Fruit fly (Drosophila melanogaster): Measurements from ENCODE around the gene CG5787.

CG5787 gene

DNA sequence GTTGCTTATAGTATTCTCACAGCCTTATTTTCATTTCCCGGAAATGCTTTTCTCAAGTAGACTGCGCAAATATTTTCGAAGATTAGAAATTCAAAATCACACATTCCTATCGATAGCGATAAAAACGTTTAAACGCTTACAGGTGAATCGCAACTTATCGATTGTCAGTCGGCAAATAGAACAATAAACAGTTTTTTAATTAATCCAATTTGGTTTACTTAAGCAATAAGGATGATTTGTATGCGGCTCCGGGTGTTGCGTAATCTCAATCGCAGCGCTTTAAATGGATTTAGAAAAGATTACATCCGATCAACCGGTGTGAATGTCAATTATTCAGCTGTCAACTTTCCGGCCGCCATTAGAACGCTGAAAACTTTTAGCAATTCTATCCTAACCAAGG is 5.2 kb downstream of the CG5787 start, which contains the start of the genes CG6180 and CG15484 (continued):
- TF ChIP-seq Chrac-16 (GFP tag; optimal IDR thresholded peaks at IDR 0.05) (no peak), YL-1 (GFP tag; optimal IDR thresholded peaks at IDR 0.05) (no peak), CG6683 (GFP tag; optimal IDR thresholded peaks at IDR 0.05) (no peak), usp (GFP tag; optimal IDR thresholded peaks at IDR 0.05) (no peak), D19A (tag; optimal IDR thresholded peaks at IDR 0.05) (no peak), CG16813 (GFP tag; IDR thresholded peaks at IDR 0.05; ENCODE audit: partially characterized antibody) (peak; percentile 51; the same call in 1 of the 3 replicates), CG2199 (GFP tag; IDR thresholded peaks at IDR 0.05) (no peak), sim (GFP tag; IDR thresholded peaks at IDR 0.05) (no peak), ssp (GFP tag; IDR thresholded peaks at IDR 0.05) (no peak), fru (optimal IDR thresholded peaks at IDR 0.05) (no peak), CG2120 (GFP tag; optimal IDR thresholded peaks at IDR 0.05) (no peak), bsh (GFP tag; optimal IDR thresholded peaks at IDR 0.05) (no peak), CG2129 (GFP tag; IDR thresholded peaks at IDR 0.05; ENCODE audit: partially characterized antibody) (no peak), Usf (GFP tag; optimal IDR thresholded peaks at IDR 0.05) (no peak), CG6689 (GFP tag; IDR thresholded peaks at IDR 0.05) (no peak), insv (GFP tag; optimal IDR thresholded peaks at IDR 0.05) (no peak), Mad (GFP tag; optimal IDR thresholded peaks at IDR 0.05) (no peak), CG11504 (tag; optimal IDR thresholded peaks at IDR 0.05) (no peak), CG13624 (GFP tag; optimal IDR thresholded peaks at IDR 0.05) (no peak), CG13296 (GFP tag; optimal IDR thresholded peaks at IDR 0.05) (peak; percentile 6), CG11085 (GFP tag; IDR thresholded peaks at IDR 0.05) (no peak), p53 (GFP tag; optimal IDR thresholded peaks at IDR 0.05) (no peak), amos (GFP tag; IDR thresholded peaks at IDR 0.05; ENCODE audit: partially characterized antibody) (peak; percentile 22; the same call in 1 of the 2 replicates), CG18764 (GFP tag; optimal IDR thresholded peaks at IDR 0.05) (no peak), fd102C (GFP tag; optimal IDR thresholded peaks at IDR 0.05) (no peak), sr (GFP tag; IDR thresholded peaks at IDR 0.05) (no peak), Rx (GFP tag; IDR thresholded peaks at IDR 0.05) (no peak), CG13894 (tag; optimal IDR thresholded peaks at IDR 0.05) (no peak), Sox102F (GFP tag; optimal IDR thresholded peaks at IDR 0.05) (no peak), CG4707 (GFP tag; optimal IDR thresholded peaks at IDR 0.05) (no peak), tgo (GFP tag; IDR thresholded peaks at IDR 0.05) (no peak), Dref (GFP tag; IDR thresholded peaks at IDR 0.05) (peak; percentile 70), Jarid2 (GFP tag; optimal IDR thresholded peaks at IDR 0.05) (no peak), CG17568 (GFP tag; optimal IDR thresholded peaks at IDR 0.05) (no peak), corto (GFP tag; optimal IDR thresholded peaks at IDR 0.05) (no peak), CG17802 (tag; optimal IDR thresholded peaks at IDR 0.05) (no peak), CG14667 (GFP tag; IDR thresholded peaks at IDR 0.05) (no peak), Sox100B (GFP tag; optimal IDR thresholded peaks at IDR 0.05) (no peak), otp (GFP tag; IDR thresholded peaks at IDR 0.05) (no peak), Mrtf (GFP tag; IDR thresholded peaks at IDR 0.05) (no peak), CG1603 (tag; optimal IDR thresholded peaks at IDR 0.05) (peak; percentile 30), CG11398 (GFP tag; optimal IDR thresholded peaks at IDR 0.05) (no peak), CG15073 (GFP tag; optimal IDR thresholded peaks at IDR 0.05) (no peak), bcd (GFP tag; optimal IDR thresholded peaks at IDR 0.05) (no peak), Ptx1 (GFP tag; IDR thresholded peaks at IDR 0.05) (no peak), CG4424 (GFP tag; optimal IDR thresholded peaks at IDR 0.05) (no peak), Hr39 (optimal IDR thresholded peaks at IDR 0.05) (no peak), CG31441 (GFP tag; IDR thresholded peaks at IDR 0.05) (no peak), dimm (GFP tag; IDR thresholded peaks at IDR 0.05) (no peak), nerfin-1 (tag; optimal IDR thresholded peaks at IDR 0.05) (no peak), Dll (GFP tag; IDR thresholded peaks at IDR 0.05; ENCODE audit: partially characterized antibody) (peak; percentile 59; the same call in 2 of the 4 replicates), bab2 (GFP tag; optimal IDR thresholded peaks at IDR 0.05) (no peak)

All from whole organism, embryonic.